Worm (Caenorhabditis elegans) whole organism, L1 larva: ENCODE results near the gene ZK632.9.

Experiments
- C16A3.4 ChIP-seq: fragments of 150-350 bp; optimal IDR thresholded peaks from 2 replicates; lab custom pipeline; 2014; ENCODE audit warnings: missing biosample characterization, missing genetic modification characterization
- C34B4.2 ChIP-seq: sonication (generic microtip); optimal IDR thresholded peaks from 2 replicates; lab custom pipeline; 2017; ENCODE audit warnings: mild to moderate bottlenecking, missing genetic modification characterization, missing compliant biosample characterization
- aly-2 ChIP-seq: fragments of 150-350 bp; optimal IDR thresholded peaks from 2 replicates; lab custom pipeline; 2014; ENCODE audit warnings: missing biosample characterization, missing genetic modification characterization
- ama-1 ChIP-seq: fragments of 150-350 bp; optimal IDR thresholded peaks from 2 replicates; lab custom pipeline; 2014
- blmp-1 ChIP-seq: fragments of 150-350 bp; optimal IDR thresholded peaks from 2 replicates; lab custom pipeline; 2014; ENCODE audit warnings: missing biosample characterization, missing genetic modification characterization
- ceh-82 ChIP-seq, 3 experiments: fragments of 150-350 bp in 1 of 3; sonication (generic microtip) in 2 of 3; optimal IDR thresholded peaks; 2 replicates each; lab custom pipeline; 2014 to 2017; ENCODE audit warnings: missing biosample characterization in 3 of 3, missing genetic modification characterization in 3 of 3
- ceh-88 ChIP-seq: fragments of 200-800 bp; sonication (Bioruptor generic); IDR thresholded peaks from 2 replicates; pipeline ENCODE4 v1.3.6; 2022; ENCODE audit warnings: missing genetic modification characterization, missing compliant biosample characterization
- ces-1 ChIP-seq: fragments of 150-350 bp; optimal IDR thresholded peaks from 2 replicates; lab custom pipeline; 2014; ENCODE audit warnings: missing biosample characterization, missing genetic modification reagents, missing genetic modification characterization
- egl-27 ChIP-seq, 2 experiments: fragments of 150-350 bp in 1 of 2; sonication (generic microtip); optimal IDR thresholded peaks; 3 replicates each; lab custom pipeline; 2017 to 2018; ENCODE audit warnings: missing biosample characterization in 2 of 2, missing genetic modification characterization in 2 of 2, missing genetic modification reagents in 2 of 2
- elt-2 ChIP-seq: sonication (generic microtip); optimal IDR thresholded peaks from 2 replicates; lab custom pipeline; 2016; ENCODE audit warnings: missing genetic modification characterization, mild to moderate bottlenecking, inconsistent platforms, missing compliant biosample characterization, missing genetic modification reagents
- ets-5 ChIP-seq: fragments of 200-800 bp; sonication (Bioruptor generic); IDR thresholded peaks from 2 replicates; pipeline ENCODE4 v1.3.6; 2022; ENCODE audit warnings: missing genetic modification characterization, missing compliant biosample characterization
- fkh-10 ChIP-seq: sonication (generic microtip); optimal IDR thresholded peaks from 2 replicates; lab custom pipeline; 2017; ENCODE audit warnings: missing biosample characterization, missing genetic modification reagents, missing genetic modification characterization
- fkh-4 ChIP-seq: sonication (generic microtip); optimal IDR thresholded peaks from 2 replicates; lab custom pipeline; 2016; ENCODE audit warnings: missing compliant biosample characterization, missing genetic modification characterization, borderline replicate concordance
- fos-1 ChIP-seq: fragments of 150-350 bp; optimal IDR thresholded peaks from 2 replicates; lab custom pipeline; 2014; ENCODE audit warnings: missing biosample characterization, missing genetic modification characterization
- hlh-4 ChIP-seq: sonication (generic microtip); optimal IDR thresholded peaks from 2 replicates; lab custom pipeline; 2016; ENCODE audit warnings: mild to moderate bottlenecking, missing genetic modification characterization, missing compliant biosample characterization
- hpl-2 ChIP-seq: fragments of 150-350 bp; optimal IDR thresholded peaks from 2 replicates; lab custom pipeline; 2014; ENCODE audit warnings: missing biosample characterization, missing genetic modification reagents, missing genetic modification characterization
- isw-1 ChIP-seq: fragments of 200-800 bp; sonication (Bioruptor generic); IDR thresholded peaks from 2 replicates; pipeline ENCODE4 v1.3.6; 2022; ENCODE audit warnings: missing genetic modification characterization, missing compliant biosample characterization
- lin-13 ChIP-seq: fragments of 150-350 bp; optimal IDR thresholded peaks from 2 replicates; lab custom pipeline; 2014; ENCODE audit warnings: missing biosample characterization, missing genetic modification reagents, missing genetic modification characterization
- lin-14 ChIP-seq: fragments of 200-800 bp; sonication (Bioruptor generic); optimal IDR thresholded peaks from 2 replicates; lab custom pipeline; 2018; ENCODE audit warnings: mild to moderate bottlenecking, missing genetic modification characterization, moderate library complexity, missing compliant biosample characterization
- lin-35 ChIP-seq, 2 experiments: fragments of 150-350 bp; optimal IDR thresholded peaks; 2 replicates each; lab custom pipeline; 2014; ENCODE audit warnings: missing biosample characterization in 2 of 2, missing genetic modification characterization in 2 of 2, missing genetic modification reagents in 2 of 2
- lin-39 ChIP-seq: fragments of 150-350 bp; optimal IDR thresholded peaks from 2 replicates; lab custom pipeline; 2014; ENCODE audit warnings: missing biosample characterization, missing genetic modification reagents, missing genetic modification characterization
- lir-3 ChIP-seq: sonication (generic microtip); optimal IDR thresholded peaks from 2 replicates; lab custom pipeline; 2016; ENCODE audit warnings: mild to moderate bottlenecking, missing genetic modification characterization, moderate library complexity, missing compliant biosample characterization; ENCODE audit not compliant: poor library complexity
- lsy-2 ChIP-seq, 2 experiments: fragments of 150-350 bp; optimal IDR thresholded peaks; 2 replicates each; lab custom pipeline; 2014; ENCODE audit warnings: missing biosample characterization in 2 of 2, missing genetic modification characterization in 2 of 2
- mab-9 ChIP-seq: fragments of 200-800 bp; sonication (Bioruptor generic); IDR thresholded peaks from 2 replicates; pipeline ENCODE4 v1.3.6; 2022; ENCODE audit warnings: missing genetic modification reagents, missing genetic modification characterization, missing compliant biosample characterization
- mdl-1 ChIP-seq, 2 experiments: fragments of 150-350 bp; optimal IDR thresholded peaks; 2 replicates each; lab custom pipeline; 2014 to 2017; ENCODE audit warnings: missing biosample characterization in 2 of 2, missing genetic modification characterization in 2 of 2, inconsistent platforms in 1 of 2
- mep-1 ChIP-seq: fragments of 150-350 bp; optimal IDR thresholded peaks from 2 replicates; lab custom pipeline; 2014; ENCODE audit warnings: missing biosample characterization, missing genetic modification characterization
- nhr-12 ChIP-seq: sonication (generic microtip); optimal IDR thresholded peaks from 2 replicates; lab custom pipeline; 2017; ENCODE audit warnings: missing biosample characterization, missing genetic modification characterization
- nhr-19 ChIP-seq: fragments of 200-800 bp; sonication (Bioruptor generic); conservative IDR thresholded peaks from 2 replicates; pipeline ENCODE4 v1.3.6; 2022; ENCODE audit warnings: missing genetic modification characterization, missing compliant biosample characterization
- nhr-237 ChIP-seq: fragments of 150-350 bp; optimal IDR thresholded peaks from 2 replicates; lab custom pipeline; 2014; ENCODE audit warnings: missing biosample characterization, missing genetic modification characterization
- nhr-28 ChIP-seq: fragments of 150-350 bp; optimal IDR thresholded peaks from 2 replicates; lab custom pipeline; 2014; ENCODE audit warnings: missing biosample characterization, missing genetic modification characterization
- nhr-71 ChIP-seq: sonication (generic microtip); optimal IDR thresholded peaks from 2 replicates; lab custom pipeline; 2016; ENCODE audit warnings: mild to moderate bottlenecking, missing genetic modification characterization, moderate library complexity, missing compliant biosample characterization
- nhr-76 ChIP-seq: sonication (generic microtip); optimal IDR thresholded peaks from 2 replicates; lab custom pipeline; 2017; ENCODE audit warnings: missing biosample characterization, missing genetic modification characterization
- nhr-77 ChIP-seq: fragments of 150-350 bp; optimal IDR thresholded peaks from 2 replicates; lab custom pipeline; 2014; ENCODE audit warnings: missing biosample characterization, missing genetic modification characterization
- nhr-85 ChIP-seq: sonication (generic microtip); peaks from one replicate; lab custom pipeline; 2016; ENCODE audit warnings: missing genetic modification characterization, inconsistent platforms, missing compliant biosample characterization
- pag-3 ChIP-seq: sonication (generic microtip); optimal IDR thresholded peaks from 2 replicates; lab custom pipeline; 2017; ENCODE audit warnings: missing genetic modification characterization, mild to moderate bottlenecking, missing compliant biosample characterization, antibody characterized with exemption, borderline replicate concordance; ENCODE audit not compliant: insufficient read depth
- rnt-1 ChIP-seq: sonication (generic microtip); optimal IDR thresholded peaks from 2 replicates; lab custom pipeline; 2016; ENCODE audit warnings: mild to moderate bottlenecking, missing genetic modification characterization, moderate library complexity, missing compliant biosample characterization
- skn-1 ChIP-seq: fragments of 150-350 bp; optimal IDR thresholded peaks from 2 replicates; lab custom pipeline; 2014; ENCODE audit warnings: missing biosample characterization, missing genetic modification characterization
- sup-37 ChIP-seq: fragments of 200-800 bp; sonication (Bioruptor generic); optimal IDR thresholded peaks from 2 replicates; lab custom pipeline; 2018; ENCODE audit warnings: mild to moderate bottlenecking, missing genetic modification characterization, missing compliant biosample characterization
- swsn-7 ChIP-seq: sonication (generic microtip); optimal IDR thresholded peaks from 2 replicates; lab custom pipeline; 2016; ENCODE audit warnings: missing genetic modification characterization, missing compliant biosample characterization
- tlp-1 ChIP-seq: fragments of 150-350 bp; optimal IDR thresholded peaks from 2 replicates; lab custom pipeline; 2014; ENCODE audit warnings: missing biosample characterization, missing genetic modification characterization
- unc-98 ChIP-seq: fragments of 200-800 bp; sonication (Bioruptor generic); IDR thresholded peaks from 2 replicates; pipeline ENCODE4 v1.3.6; 2022; ENCODE audit warnings: missing genetic modification characterization, missing compliant biosample characterization
- xbp-1 ChIP-seq: sonication (generic microtip); optimal IDR thresholded peaks from 2 replicates; lab custom pipeline; 2016; ENCODE audit warnings: missing genetic modification characterization, missing compliant biosample characterization
- zip-4 ChIP-seq: fragments of 200-800 bp; sonication (Bioruptor generic); optimal IDR thresholded peaks from 2 replicates; lab custom pipeline; 2018; ENCODE audit warnings: mild to moderate bottlenecking, missing genetic modification characterization, moderate library complexity, missing compliant biosample characterization

ZK632.9 gene

DNA sequence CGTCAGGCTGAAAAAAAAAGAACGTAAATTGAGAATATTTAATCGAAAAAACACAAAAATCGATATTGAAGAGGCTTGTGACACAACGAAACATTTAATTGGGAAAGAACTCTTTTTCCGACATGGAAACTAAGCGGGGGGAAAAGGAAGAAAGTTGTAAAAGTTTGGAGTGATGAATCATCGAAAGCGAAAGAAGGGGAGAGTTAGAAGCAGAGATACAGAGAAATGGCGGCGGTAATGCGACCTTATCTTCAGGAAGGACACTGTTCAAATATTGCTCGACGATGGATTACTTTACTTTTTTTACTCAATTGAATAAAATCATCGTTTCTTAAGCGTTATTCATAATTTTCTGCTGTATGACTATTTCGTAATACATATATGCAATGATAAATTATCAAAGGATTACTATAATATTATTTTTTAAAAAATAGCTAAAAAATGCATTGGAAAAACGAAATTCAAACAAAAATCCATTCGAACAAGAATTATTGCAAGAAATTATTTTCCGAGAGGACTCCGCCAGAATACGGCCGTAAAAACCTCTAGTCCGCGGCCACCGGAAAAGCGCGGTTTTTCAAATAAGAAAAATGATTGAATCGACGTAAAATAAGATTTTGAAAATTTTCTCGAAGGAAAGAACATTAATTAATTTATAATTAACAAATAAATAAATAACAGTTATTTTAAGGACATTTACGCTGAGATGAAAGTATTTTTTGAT, 42.7 kb upstream of the ZK632.9 start, which contains the start of gene dhhc-4 (continued):
- TF ChIP-seq ceh-88 (GFP tag; lab: Robert Waterston, UW) (peak; percentile 78), nhr-19 (GFP tag; lab: Robert Waterston, UW) (peak; percentile 90), skn-1 (tag; lab: Kevin White, UChicago) (peak; percentile 30), C34B4.2 (tag; lab: Kevin White, UChicago) (no peak), hlh-4 (peak; percentile 85), nhr-77 (tag; lab: Kevin White, UChicago) (no peak)

DNA sequence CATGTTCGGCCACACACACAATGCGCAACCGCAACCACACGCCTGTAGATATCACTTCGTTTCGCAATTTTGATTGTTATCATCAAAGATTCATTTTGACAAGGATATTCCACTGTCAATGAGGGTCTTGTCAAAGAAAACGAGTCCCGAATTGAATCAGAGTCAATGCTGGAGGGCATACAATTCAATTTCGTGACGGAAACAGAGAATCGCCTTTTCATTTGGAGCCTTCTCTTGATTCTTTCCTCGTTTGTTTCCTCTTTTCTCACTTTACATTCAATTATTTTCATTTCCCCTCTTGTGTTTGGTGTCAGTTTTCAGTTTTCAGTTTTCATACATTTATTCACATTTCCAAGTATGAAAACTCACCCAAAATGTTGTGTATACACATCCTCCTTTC, 42.1 kb upstream of the ZK632.9 start:
- TF ChIP-seq lin-14, result peak; percentile 33
- no peak for TF ChIP-seq nhr-71 (tag; lab: Kevin White, UChicago)
- peak; percentile 48 for TF ChIP-seq nhr-85 (tag; lab: Kevin White, UChicago)
- peak; percentile 80 for TF ChIP-seq fkh-10 (GFP tag; lab: Kevin White, UChicago)
- TF ChIP-seq blmp-1, result peak; percentile 19
- TF ChIP-seq zip-4 (GFP tag; lab: Kevin White, UChicago), result no peak
- peak; percentile 16 for TF ChIP-seq ces-1 (GFP tag; lab: Kevin White, UChicago)

DNA sequence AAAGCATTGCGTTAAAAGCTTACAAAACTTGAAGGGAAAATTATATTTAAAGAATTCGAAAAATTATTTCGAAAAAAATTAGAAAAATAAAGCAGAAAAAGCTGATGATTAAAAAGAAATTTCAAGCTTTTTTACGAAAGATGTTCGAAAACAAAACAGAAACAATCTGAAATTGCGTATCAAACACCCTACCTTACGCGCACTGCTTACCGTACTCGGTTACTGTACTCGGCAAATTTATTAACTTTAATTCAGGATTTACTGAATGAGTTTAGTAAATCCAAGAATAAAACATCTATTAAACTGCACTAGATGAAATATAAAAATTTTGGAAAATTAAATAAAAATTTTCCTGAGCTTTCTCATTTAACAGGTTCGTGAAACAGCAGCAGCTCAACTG, 37.2 kb upstream of the ZK632.9 start:
- no peak for TF ChIP-seq lin-35 (GFP tag; optimal IDR thresholded peaks at IDR 0.05; lab: Kevin White, UChicago)
- peak in 1 of 2 experiments; percentile 85 for TF ChIP-seq lsy-2 (tag; optimal IDR thresholded peaks at IDR 0.05; lab: Kevin White, UChicago)

DNA sequence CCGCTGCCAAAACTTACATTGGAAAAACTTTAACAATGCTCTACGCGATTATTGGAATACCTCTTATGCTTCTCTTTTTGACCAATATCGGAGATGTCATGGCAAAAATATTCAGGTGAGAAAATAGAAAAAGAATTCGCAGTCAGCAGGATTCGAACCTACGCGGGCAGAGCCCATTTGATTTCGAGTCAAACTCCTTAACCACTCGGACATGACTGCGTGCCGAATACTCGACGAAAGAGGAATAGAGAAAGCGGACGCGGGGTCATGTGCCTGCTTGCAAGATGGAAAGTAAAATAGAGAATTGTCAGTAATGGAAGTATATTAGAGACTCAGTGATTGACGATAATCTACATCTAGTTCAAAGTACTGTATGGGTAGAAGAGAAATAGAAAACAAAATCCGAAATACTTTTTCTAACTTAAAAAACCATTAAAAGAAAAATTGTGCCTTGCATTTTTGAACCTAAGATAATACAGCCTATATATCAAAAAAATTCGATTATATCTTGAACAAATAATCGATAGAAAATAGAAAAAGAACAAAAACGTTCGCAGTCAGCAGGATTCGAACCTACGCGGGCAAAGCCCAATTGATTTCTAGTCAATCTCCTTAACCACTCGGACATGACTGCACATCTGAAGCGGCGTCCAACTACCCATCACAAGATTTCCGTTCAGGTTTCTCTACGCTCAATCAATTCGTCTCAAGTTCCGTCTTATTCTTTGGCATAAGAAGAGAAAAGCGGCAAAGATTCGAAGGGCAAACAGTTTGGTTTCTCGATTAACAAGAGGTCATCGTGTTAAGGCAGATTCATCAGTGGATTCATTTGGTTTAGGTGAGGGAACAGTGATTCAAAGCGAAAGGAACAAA, 36.5 kb upstream of the ZK632.9 start:
- peak in 1 of 2 experiments; percentile 75 for TF ChIP-seq mdl-1 (tag; optimal IDR thresholded peaks at IDR 0.05; lab: Kevin White, UChicago)
- peak; percentile 42 to 58 (median 53) for TF ChIP-seq ceh-82 (tag; optimal IDR thresholded peaks at IDR 0.05; lab: Kevin White, UChicago)
- peak; percentile 36 for TF ChIP-seq fos-1 (tag; lab: Kevin White, UChicago)
- no peak for TF ChIP-seq isw-1
- TF ChIP-seq zip-4 (GFP tag; lab: Kevin White, UChicago), result no peak
- TF ChIP-seq sup-37 (GFP tag; lab: Kevin White, UChicago), result no peak
- TF ChIP-seq lir-3, result peak; percentile 48
- TF ChIP-seq nhr-12 (tag; lab: Kevin White, UChicago), result no peak
- TF ChIP-seq lin-13, result peak; percentile 49
- peak; percentile 49 for TF ChIP-seq aly-2 (tag; lab: Kevin White, UChicago)
- TF ChIP-seq C16A3.4 (tag; lab: Kevin White, UChicago), result peak; percentile 63
- no peak for TF ChIP-seq nhr-76
- no peak for TF ChIP-seq nhr-237
- TF ChIP-seq swsn-7, result peak; percentile 61
- TF ChIP-seq rnt-1 (tag; lab: Kevin White, UChicago), result peak; percentile 79
- no peak for TF ChIP-seq egl-27 (tag; optimal IDR thresholded peaks at IDR 0.05; lab: Kevin White, UChicago)
- no peak for TF ChIP-seq ces-1 (GFP tag; lab: Kevin White, UChicago)
- no peak for TF ChIP-seq hpl-2 (GFP tag; lab: Kevin White, UChicago)
- TF ChIP-seq fkh-4 (tag; lab: Kevin White, UChicago), result no peak
- no peak for TF ChIP-seq mab-9 (GFP tag; lab: Robert Waterston, UW)
- no peak for TF ChIP-seq tlp-1 (tag; lab: Kevin White, UChicago)
- TF ChIP-seq elt-2 (tag; lab: Kevin White, UChicago), result peak; percentile 27
- TF ChIP-seq mep-1, result peak; percentile 63
- TF ChIP-seq nhr-28 (tag; lab: Kevin White, UChicago), result no peak
- TF ChIP-seq fkh-10 (GFP tag; lab: Kevin White, UChicago), result peak; percentile 10
- peak; percentile 48 to 76 for TF ChIP-seq lsy-2 (tag; optimal IDR thresholded peaks at IDR 0.05; lab: Kevin White, UChicago)
- peak; percentile 52 for TF ChIP-seq xbp-1
- no peak for TF ChIP-seq lin-39
- no peak for TF ChIP-seq ama-1 (lab: Kevin White, UChicago)
- no peak for TF ChIP-seq ets-5 (GFP tag; lab: Robert Waterston, UW)
- peak; percentile 43 for TF ChIP-seq nhr-19 (GFP tag; lab: Robert Waterston, UW)
- no peak for TF ChIP-seq pag-3
- no peak for TF ChIP-seq unc-98 (GFP tag; lab: Robert Waterston, UW)
